Worm (Caenorhabditis elegans): ENCODE results near the gene C53B4.2.

Gene C53B4.2

ce11 chrIV:8949078-8950039, 16.6 kb upstream of the C53B4.2 start:
- TF ChIP-seq F16B12.6 (tag; optimal IDR thresholded peaks at IDR 0.05) (no peak), unc-86 (tag; optimal IDR thresholded peaks at IDR 0.05) (no peak), pqm-1 (tag; optimal IDR thresholded peaks at IDR 0.05) (no peak), dpl-1 (GFP tag; optimal IDR thresholded peaks at IDR 0.05) (peak; percentile 23 to 70 (median 53)), blmp-1 (tag; optimal IDR thresholded peaks at IDR 0.05) (peak; percentile 92), lir-3 (tag; optimal IDR thresholded peaks at IDR 0.05; ENCODE audit: poor library complexity) (peak; percentile 66), lin-15B (tag; optimal IDR thresholded peaks at IDR 0.05) (no peak), aha-1 (tag; optimal IDR thresholded peaks at IDR 0.05) (no peak), xbp-1 (tag; optimal IDR thresholded peaks at IDR 0.05) (peak; percentile 64), nhr-47 (tag; optimal IDR thresholded peaks at IDR 0.05) (peak; percentile 88), fkh-8 (tag; optimal IDR thresholded peaks at IDR 0.05) (peak; percentile 43), fos-1 (tag; optimal IDR thresholded peaks at IDR 0.05) (peak; percentile 12), jun-1 (tag; optimal IDR thresholded peaks at IDR 0.05) (peak; percentile 53), C16A3.4 (tag; optimal IDR thresholded peaks at IDR 0.05) (peak; percentile 51), sptf-1 (tag; optimal IDR thresholded peaks at IDR 0.05) (no peak), isw-1 (GFP tag; IDR thresholded peaks at IDR 0.05) (peak; percentile 21; the same call in 1 of the 2 replicates), nhr-19 (GFP tag; conservative IDR thresholded peaks at IDR 0.05) (peak; percentile 80), irx-1 (tag; optimal IDR thresholded peaks at IDR 0.05) (peak; percentile 65), egl-27 (tag; optimal IDR thresholded peaks at IDR 0.05) (no peak), skn-1 (tag; optimal IDR thresholded peaks at IDR 0.05) (peak; percentile 68), efl-3 (GFP tag; optimal IDR thresholded peaks at IDR 0.05) (no peak), ets-5 (GFP tag; IDR thresholded peaks at IDR 0.05) (no peak), nhr-71 (tag; optimal IDR thresholded peaks at IDR 0.05) (peak; percentile 94), aly-2 (tag; optimal IDR thresholded peaks at IDR 0.05) (no peak), unc-98 (GFP tag; IDR thresholded peaks at IDR 0.05) (no peak), ceh-8 (GFP tag; optimal IDR thresholded peaks at IDR 0.05) (no peak), nhr-84 (tag; optimal IDR thresholded peaks at IDR 0.05) (no peak), swsn-7 (tag; optimal IDR thresholded peaks at IDR 0.05) (peak; percentile 70), ceh-88 (GFP tag; IDR thresholded peaks at IDR 0.05) (peak; percentile 43; the same call in 1 of the 2 replicates), dsc-1 (tag; optimal IDR thresholded peaks at IDR 0.05) (no peak), C34B4.2 (tag; optimal IDR thresholded peaks at IDR 0.05) (no peak), sox-4 (tag; optimal IDR thresholded peaks at IDR 0.05) (no peak), hlh-17 (GFP tag; optimal IDR thresholded peaks at IDR 0.05; ENCODE audit: borderline replicate concordance) (no peak), Y116A8C.19 (tag; optimal IDR thresholded peaks at IDR 0.05; ENCODE audit: borderline replicate concordance) (no peak), sup-37 (GFP tag; optimal IDR thresholded peaks at IDR 0.05) (no peak), elt-2 (tag; optimal IDR thresholded peaks at IDR 0.05) (peak; percentile 58), ztf-4 (tag; optimal IDR thresholded peaks at IDR 0.05) (no peak), ceh-63 (GFP tag; optimal IDR thresholded peaks at IDR 0.05) (no peak), nhr-90 (tag; optimal IDR thresholded peaks at IDR 0.05; ENCODE audit: poor library complexity) (peak; percentile 92), fkh-10 (GFP tag; optimal IDR thresholded peaks at IDR 0.05) (no peak), mef-2 (tag; optimal IDR thresholded peaks at IDR 0.05) (no peak), mep-1 (tag; optimal IDR thresholded peaks at IDR 0.05) (peak; percentile 90), alr-1 (tag; optimal IDR thresholded peaks at IDR 0.05; ENCODE audit: borderline replicate concordance) (no peak), mab-9 (GFP tag; IDR thresholded peaks at IDR 0.05) (peak; percentile 55), nhr-28 (tag; optimal IDR thresholded peaks at IDR 0.05) (no peak), unc-62 (GFP tag; optimal IDR thresholded peaks at IDR 0.05) (no peak), nhr-20 (tag; optimal IDR thresholded peaks at IDR 0.05) (peak; percentile 95), lin-35 (GFP tag; optimal IDR thresholded peaks at IDR 0.05) (peak; percentile 9 to 91), vab-15 (tag; optimal IDR thresholded peaks at IDR 0.05) (peak; percentile 46), lin-13 (GFP tag; optimal IDR thresholded peaks at IDR 0.05) (peak; percentile 22)

Measured in whole organism, L1 larva.